Worm (Caenorhabditis elegans) whole organism, early embryonic: Measurements from ENCODE around the gene T26C12.1.
"Not testable (repeated sequence)": the region's sequence is repeated elsewhere in the genome, so short reads cannot be mapped to it uniquely, and the experiment has no call there.

Source experiments
- B0310.2 ChIP-seq: sonication (generic microtip); optimal IDR thresholded peaks from 2 replicates; lab custom pipeline; 2016; ENCODE audit warnings: mild to moderate bottlenecking, missing genetic modification characterization, missing compliant biosample characterization
- F13C5.2 ChIP-seq: sonication (generic microtip); optimal IDR thresholded peaks from 2 replicates; lab custom pipeline; 2017; ENCODE audit warnings: mild to moderate bottlenecking, missing genetic modification characterization, inconsistent platforms, missing compliant biosample characterization
- aly-1 ChIP-seq: sonication (generic microtip); optimal IDR thresholded peaks from 2 replicates; lab custom pipeline; 2016; ENCODE audit warnings: missing genetic modification characterization, missing compliant biosample characterization
- ama-1 ChIP-seq: fragments of 150-350 bp; optimal IDR thresholded peaks from 2 replicates; lab custom pipeline; 2014
- ceh-13 ChIP-seq: fragments of 200-800 bp; sonication (Bioruptor generic); optimal IDR thresholded peaks from 2 replicates; lab custom pipeline; 2018; ENCODE audit warnings: mild to moderate bottlenecking, missing genetic modification characterization, missing compliant biosample characterization
- ceh-36 ChIP-seq: sonication (generic microtip); optimal IDR thresholded peaks from 2 replicates; lab custom pipeline; 2016; ENCODE audit warnings: missing genetic modification characterization, inconsistent platforms, missing compliant biosample characterization
- ets-7 ChIP-seq: sonication (generic microtip); optimal IDR thresholded peaks from 2 replicates; lab custom pipeline; 2016; ENCODE audit warnings: missing genotype, missing genetic modification characterization, missing compliant biosample characterization
- flt-1 ChIP-seq: fragments of 200-800 bp; sonication (Bioruptor generic); IDR thresholded peaks from 2 replicates; pipeline ENCODE4 v1.3.6; 2022; ENCODE audit warnings: missing genetic modification characterization, missing compliant biosample characterization
- hmbx-1 ChIP-seq: sonication (generic microtip); optimal IDR thresholded peaks from 2 replicates; lab custom pipeline; 2016; ENCODE audit warnings: mild to moderate bottlenecking, missing genetic modification characterization, missing compliant biosample characterization
- hmg-4 ChIP-seq: fragments of 200-800 bp; sonication (Bioruptor generic); optimal IDR thresholded peaks from 2 replicates; lab custom pipeline; 2018; ENCODE audit warnings: mild to moderate bottlenecking, missing genetic modification characterization, missing compliant biosample characterization
- hnd-1 ChIP-seq: sonication (generic microtip); optimal IDR thresholded peaks from 2 replicates; lab custom pipeline; 2016; ENCODE audit warnings: missing genetic modification characterization, missing compliant biosample characterization
- pes-1 ChIP-seq: fragments of 200-800 bp; sonication (Bioruptor generic); IDR thresholded peaks from 2 replicates; pipeline ENCODE4 v1.3.6; 2022; ENCODE audit warnings: missing genetic modification reagents, missing genetic modification characterization, missing compliant biosample characterization
- scrt-1 ChIP-seq: fragments of 200-800 bp; sonication (Bioruptor generic); IDR thresholded peaks from 2 replicates; pipeline ENCODE4 v1.3.6; 2022; ENCODE audit warnings: missing genetic modification characterization, missing compliant biosample characterization
- sea-1 ChIP-seq: fragments of 200-800 bp; sonication (Bioruptor generic); conservative IDR thresholded peaks from 2 replicates; pipeline ENCODE4 v1.3.6; 2022; ENCODE audit warnings: missing genetic modification characterization, missing compliant biosample characterization
- tbx-11 ChIP-seq: fragments of 200-800 bp; sonication (Bioruptor generic); IDR thresholded peaks from 2 replicates; pipeline ENCODE4 v1.3.6; 2022; ENCODE audit warnings: missing genetic modification characterization, missing compliant biosample characterization
- tbx-37 ChIP-seq: fragments of 200-800 bp; sonication (Bioruptor generic); conservative IDR thresholded peaks from 2 replicates; pipeline ENCODE4 v1.3.6; 2022; ENCODE audit warnings: missing genetic modification reagents, missing genetic modification characterization, missing compliant biosample characterization
- tra-4 ChIP-seq: sonication (generic microtip); optimal IDR thresholded peaks from 2 replicates; lab custom pipeline; 2017; ENCODE audit warnings: missing genetic modification characterization, missing compliant biosample characterization

The T26C12.1 gene

ce11 chrIV:3296578-3297549 lies 38.2 kb downstream of the T26C12.1 start:
- TF ChIP-seq ceh-13 (GFP tag; lab: Kevin White, UChicago) (no peak), F13C5.2 (tag; lab: Kevin White, UChicago) (no peak), pes-1 (GFP tag; lab: Robert Waterston, UW) (no peak), hmbx-1 (tag; lab: Kevin White, UChicago) (no peak), ets-7 (tag; lab: Kevin White, UChicago) (no peak), hnd-1 (tag; lab: Kevin White, UChicago) (no peak), ama-1 (lab: Kevin White, UChicago) (no peak), tbx-37 (GFP tag; lab: Robert Waterston, UW) (no peak), scrt-1 (GFP tag; lab: Robert Waterston, UW) (no peak), tra-4 (tag; lab: Kevin White, UChicago) (no peak), aly-1 (tag; lab: Kevin White, UChicago) (no peak)

DNA sequence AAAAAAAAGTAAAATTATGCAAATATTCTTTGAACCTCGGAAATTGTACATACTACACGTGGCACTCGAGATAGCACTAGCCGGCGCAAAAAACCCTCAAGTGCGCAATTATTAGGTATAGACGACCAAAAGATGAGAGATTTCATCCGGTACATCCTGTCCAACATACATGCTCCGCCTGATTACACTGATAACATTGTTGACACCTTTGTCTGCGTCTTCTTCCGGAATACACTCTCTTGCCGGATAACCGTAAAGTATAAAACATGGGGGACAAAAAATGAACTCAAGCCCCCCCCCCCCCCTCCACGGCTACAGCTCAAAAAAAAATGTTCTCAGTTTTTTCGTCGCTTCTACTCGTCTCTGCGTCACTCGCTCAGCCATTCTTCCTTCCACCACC lies 39.6 kb downstream of the T26C12.1 start, which contains the start of gene W08E12.6:
W08E12.6 (plus strand) TSS at position 301 of the 400 bp plus-strand sequence.
- no peak for TF ChIP-seq tbx-37 (GFP tag; lab: Robert Waterston, UW)
- no peak for TF ChIP-seq pes-1 (GFP tag; lab: Robert Waterston, UW)
- no peak for TF ChIP-seq ets-7 (tag; lab: Kevin White, UChicago)
- TF ChIP-seq ceh-13 (GFP tag; lab: Kevin White, UChicago): no peak

- TF ChIP-seq pes-1 (GFP tag; lab: Robert Waterston, UW) (no peak), F13C5.2 (tag; lab: Kevin White, UChicago) (no peak), sea-1 (GFP tag; lab: Robert Waterston, UW) (0 out of 2 replicates have a peak, but pooled peaks have one; percentile 29), hmbx-1 (tag; lab: Kevin White, UChicago) (no peak)
Measured at ce11 chrIV:3299229-3299628, 40.5 kb downstream of the T26C12.1 start.

ce11 chrIV:3300492-3300891 lies 41.8 kb downstream of the T26C12.1 start, which contains the start of gene W08E12.5:
Gene W08E12.5 (plus strand): TSS chrIV:3300792.
- no peak for TF ChIP-seq F13C5.2 (tag; lab: Kevin White, UChicago)
- no peak for TF ChIP-seq ceh-36 (tag; lab: Kevin White, UChicago)
- TF ChIP-seq tbx-11 (GFP tag; lab: Robert Waterston, UW): no peak
- no peak for TF ChIP-seq hnd-1 (tag; lab: Kevin White, UChicago)
- no peak for TF ChIP-seq ceh-13 (GFP tag; lab: Kevin White, UChicago)
- TF ChIP-seq hmg-4: no peak
- no peak for TF ChIP-seq ets-7 (tag; lab: Kevin White, UChicago)
- no peak for TF ChIP-seq flt-1 (GFP tag; lab: Robert Waterston, UW)
- no peak for TF ChIP-seq scrt-1 (GFP tag; lab: Robert Waterston, UW)
- TF ChIP-seq ama-1 (lab: Kevin White, UChicago): no peak
- TF ChIP-seq hmbx-1 (tag; lab: Kevin White, UChicago): no peak
- no peak for TF ChIP-seq B0310.2 (tag; lab: Kevin White, UChicago)
- no peak for TF ChIP-seq pes-1 (GFP tag; lab: Robert Waterston, UW)
- TF ChIP-seq aly-1 (tag; lab: Kevin White, UChicago): no peak
- TF ChIP-seq tra-4 (tag; lab: Kevin White, UChicago): no peak
- no peak for TF ChIP-seq sea-1 (GFP tag; lab: Robert Waterston, UW)
- no peak for TF ChIP-seq tbx-37 (GFP tag; lab: Robert Waterston, UW)

- TF ChIP-seq tbx-37 (GFP tag; lab: Robert Waterston, UW); B0310.2 (tag; lab: Kevin White, UChicago); ceh-13 (GFP tag; lab: Kevin White, UChicago): not testable (repeated sequence)
Measured at ce11 chrIV:3302058-3302457, 43.3 kb downstream of the T26C12.1 start, which contains the start of gene W08E12.4. Gene W08E12.4 (plus strand): TSS chrIV:3302358.

- not testable (repeated sequence) for TF ChIP-seq ceh-36 (tag; lab: Kevin White, UChicago); tbx-37 (GFP tag; lab: Robert Waterston, UW); F13C5.2 (tag; lab: Kevin White, UChicago)
Measured at ce11 chrIV:3303690-3304089, 45.0 kb downstream of the T26C12.1 start, which contains the start of gene idpp-12. Gene idpp-12 (plus strand): TSS chrIV:3303990.

- TF ChIP-seq tra-4 (tag; lab: Kevin White, UChicago) (no peak), ceh-36 (tag; lab: Kevin White, UChicago) (no peak), ama-1 (lab: Kevin White, UChicago) (no peak), hmg-4 (no peak), scrt-1 (GFP tag; lab: Robert Waterston, UW) (no peak), F13C5.2 (tag; lab: Kevin White, UChicago) (no peak), flt-1 (GFP tag; lab: Robert Waterston, UW) (no peak), ets-7 (tag; lab: Kevin White, UChicago) (no peak), aly-1 (tag; lab: Kevin White, UChicago) (no peak), B0310.2 (tag; lab: Kevin White, UChicago) (no peak), tbx-37 (GFP tag; lab: Robert Waterston, UW) (no peak), hnd-1 (tag; lab: Kevin White, UChicago) (no peak)
Measured at ce11 chrIV:3305575-3305974, 46.9 kb downstream of the T26C12.1 start, which contains the start of gene W08E12.2. Gene W08E12.2 (plus strand): TSS chrIV:3305875.
